Worm (Caenorhabditis elegans) whole organism, L1 larva: Measurements from ENCODE around the gene srbc-71.
"Not testable (repeated sequence)": the region's sequence is repeated elsewhere in the genome, so short reads cannot be mapped to it uniquely, and the experiment has no call there.

Experiments used
- C16A3.4 ChIP-seq: fragments of 150-350 bp; optimal IDR thresholded peaks from 2 replicates; lab custom pipeline; 2014; ENCODE audit warnings: missing biosample characterization, missing genetic modification characterization
- Y116A8C.19 ChIP-seq: sonication (generic microtip); optimal IDR thresholded peaks from 2 replicates; lab custom pipeline; 2016; ENCODE audit warnings: missing compliant biosample characterization, missing genetic modification characterization, borderline replicate concordance
- aha-1 ChIP-seq: fragments of 150-350 bp; optimal IDR thresholded peaks from 2 replicates; lab custom pipeline; 2014; ENCODE audit warnings: missing biosample characterization, missing genetic modification characterization
- alr-1 ChIP-seq: fragments of 200-800 bp; sonication (Bioruptor generic); optimal IDR thresholded peaks from 2 replicates; lab custom pipeline; 2018; ENCODE audit warnings: borderline replicate concordance, mild to moderate bottlenecking, missing genetic modification characterization, missing compliant biosample characterization
- aly-2 ChIP-seq: fragments of 150-350 bp; optimal IDR thresholded peaks from 2 replicates; lab custom pipeline; 2014; ENCODE audit warnings: missing biosample characterization, missing genetic modification characterization
- blmp-1 ChIP-seq: fragments of 150-350 bp; optimal IDR thresholded peaks from 2 replicates; lab custom pipeline; 2014; ENCODE audit warnings: missing biosample characterization, missing genetic modification characterization
- ceh-82 ChIP-seq, 3 experiments: fragments of 150-350 bp in 1 of 3; sonication (generic microtip) in 2 of 3; optimal IDR thresholded peaks; 2 replicates each; lab custom pipeline; 2014 to 2017; ENCODE audit warnings: missing biosample characterization in 3 of 3, missing genetic modification characterization in 3 of 3
- ceh-90 ChIP-seq: sonication (generic microtip); optimal IDR thresholded peaks from 2 replicates; lab custom pipeline; 2016; ENCODE audit warnings: missing genetic modification characterization, missing compliant biosample characterization
- efl-3 ChIP-seq: fragments of 200-800 bp; sonication (Bioruptor generic); optimal IDR thresholded peaks from 2 replicates; lab custom pipeline; 2018; ENCODE audit warnings: mild to moderate bottlenecking, missing genetic modification characterization, missing compliant biosample characterization
- fkh-8 ChIP-seq: sonication (generic microtip); optimal IDR thresholded peaks from 2 replicates; lab custom pipeline; 2016; ENCODE audit warnings: mild to moderate bottlenecking, missing genetic modification characterization, missing compliant biosample characterization
- grh-1 ChIP-seq: fragments of 200-800 bp; sonication (Bioruptor generic); IDR thresholded peaks from 2 replicates; pipeline ENCODE4 v1.3.6; 2022; ENCODE audit warnings: missing genetic modification reagents, missing genetic modification characterization, missing compliant biosample characterization
- hlh-4 ChIP-seq: sonication (generic microtip); optimal IDR thresholded peaks from 2 replicates; lab custom pipeline; 2016; ENCODE audit warnings: mild to moderate bottlenecking, missing genetic modification characterization, missing compliant biosample characterization
- jun-1 ChIP-seq: fragments of 150-350 bp; optimal IDR thresholded peaks from 2 replicates; lab custom pipeline; 2014; ENCODE audit warnings: missing biosample characterization, missing genetic modification reagents, missing genetic modification characterization
- lin-15B ChIP-seq: fragments of 150-350 bp; sonication (generic microtip); optimal IDR thresholded peaks from 3 replicates; lab custom pipeline; 2014; ENCODE audit warnings: missing biosample characterization, missing genetic modification characterization
- lin-39 ChIP-seq: fragments of 150-350 bp; optimal IDR thresholded peaks from 2 replicates; lab custom pipeline; 2014; ENCODE audit warnings: missing biosample characterization, missing genetic modification reagents, missing genetic modification characterization
- lir-3 ChIP-seq: sonication (generic microtip); optimal IDR thresholded peaks from 2 replicates; lab custom pipeline; 2016; ENCODE audit warnings: mild to moderate bottlenecking, missing genetic modification characterization, moderate library complexity, missing compliant biosample characterization; ENCODE audit not compliant: poor library complexity
- nhr-11 ChIP-seq: fragments of 150-350 bp; optimal IDR thresholded peaks from 2 replicates; lab custom pipeline; 2014; ENCODE audit warnings: missing biosample characterization, missing genetic modification characterization
- nhr-12 ChIP-seq: sonication (generic microtip); optimal IDR thresholded peaks from 2 replicates; lab custom pipeline; 2017; ENCODE audit warnings: missing biosample characterization, missing genetic modification characterization
- nhr-19 ChIP-seq: fragments of 200-800 bp; sonication (Bioruptor generic); conservative IDR thresholded peaks from 2 replicates; pipeline ENCODE4 v1.3.6; 2022; ENCODE audit warnings: missing genetic modification characterization, missing compliant biosample characterization
- nhr-20 ChIP-seq: sonication (generic microtip); optimal IDR thresholded peaks from 2 replicates; lab custom pipeline; 2016; ENCODE audit warnings: mild to moderate bottlenecking, missing genetic modification characterization, missing compliant biosample characterization
- nhr-77 ChIP-seq: fragments of 150-350 bp; optimal IDR thresholded peaks from 2 replicates; lab custom pipeline; 2014; ENCODE audit warnings: missing biosample characterization, missing genetic modification characterization
- nhr-84 ChIP-seq: sonication (generic microtip); optimal IDR thresholded peaks from 2 replicates; lab custom pipeline; 2017; ENCODE audit warnings: missing biosample characterization, missing genetic modification characterization
- nhr-85 ChIP-seq: sonication (generic microtip); peaks from one replicate; lab custom pipeline; 2016; ENCODE audit warnings: missing genetic modification characterization, inconsistent platforms, missing compliant biosample characterization
- pqm-1 ChIP-seq: sonication (generic microtip); optimal IDR thresholded peaks from 3 replicates; lab custom pipeline; 2017; ENCODE audit warnings: missing biosample characterization, missing genetic modification characterization
- skn-1 ChIP-seq: fragments of 150-350 bp; optimal IDR thresholded peaks from 2 replicates; lab custom pipeline; 2014; ENCODE audit warnings: missing biosample characterization, missing genetic modification characterization
- snpc-4 ChIP-seq: fragments of 150-350 bp; optimal IDR thresholded peaks from 2 replicates; lab custom pipeline; 2014; ENCODE audit warnings: missing biosample characterization, missing genetic modification characterization
- snu-23 ChIP-seq: sonication (generic microtip); optimal IDR thresholded peaks from 2 replicates; lab custom pipeline; 2016; ENCODE audit warnings: missing genetic modification characterization, missing compliant biosample characterization
- sox-4 ChIP-seq: sonication (generic microtip); optimal IDR thresholded peaks from 2 replicates; lab custom pipeline; 2016; ENCODE audit warnings: missing genetic modification characterization, missing compliant biosample characterization
- sup-37 ChIP-seq: fragments of 200-800 bp; sonication (Bioruptor generic); optimal IDR thresholded peaks from 2 replicates; lab custom pipeline; 2018; ENCODE audit warnings: mild to moderate bottlenecking, missing genetic modification characterization, missing compliant biosample characterization
- swsn-7 ChIP-seq: sonication (generic microtip); optimal IDR thresholded peaks from 2 replicates; lab custom pipeline; 2016; ENCODE audit warnings: missing genetic modification characterization, missing compliant biosample characterization
- tlp-1 ChIP-seq: fragments of 150-350 bp; optimal IDR thresholded peaks from 2 replicates; lab custom pipeline; 2014; ENCODE audit warnings: missing biosample characterization, missing genetic modification characterization
- zag-1 ChIP-seq: fragments of 150-350 bp; optimal IDR thresholded peaks from 2 replicates; lab custom pipeline; 2014; ENCODE audit warnings: missing biosample characterization, missing genetic modification characterization
- zip-4 ChIP-seq: fragments of 200-800 bp; sonication (Bioruptor generic); optimal IDR thresholded peaks from 2 replicates; lab custom pipeline; 2018; ENCODE audit warnings: mild to moderate bottlenecking, missing genetic modification characterization, moderate library complexity, missing compliant biosample characterization

Gene srbc-71

ce11 chrIV:4209084-4209483, 16.7 kb downstream of the srbc-71 start:
- TF ChIP-seq skn-1 (tag; lab: Kevin White, UChicago) (peak; percentile 16), zag-1 (tag; lab: Kevin White, UChicago) (no peak)

ce11 chrIV:4207088-4207487, 18.7 kb downstream of the srbc-71 start, which contains the start of gene osgn-1:
Gene osgn-1 (plus strand): TSS chrIV:4207388.
- TF ChIP-seq lin-39 (no peak), C16A3.4 (tag; lab: Kevin White, UChicago) (no peak), alr-1 (tag; lab: Kevin White, UChicago) (no peak), nhr-84 (tag; lab: Kevin White, UChicago) (no peak), snpc-4 (tag; lab: Kevin White, UChicago) (no peak), swsn-7 (no peak), tlp-1 (tag; lab: Kevin White, UChicago) (no peak), aha-1 (tag; lab: Kevin White, UChicago) (no peak), ceh-90 (tag; lab: Kevin White, UChicago) (no peak), nhr-11 (tag; lab: Kevin White, UChicago) (no peak), blmp-1 (tag; lab: Kevin White, UChicago) (no peak), sup-37 (GFP tag; lab: Kevin White, UChicago) (no peak), efl-3 (no peak), snu-23 (GFP tag; lab: Kevin White, UChicago) (no peak), aly-2 (tag; lab: Kevin White, UChicago) (no peak), nhr-85 (no peak), sox-4 (tag; lab: Kevin White, UChicago) (no peak), lin-15B (tag; lab: Kevin White, UChicago) (no peak), nhr-12 (tag; lab: Kevin White, UChicago) (no peak), jun-1 (tag; lab: Kevin White, UChicago) (no peak)

ce11 chrIV:4204275-4204674, 21.5 kb downstream of the srbc-71 start, which contains the start of gene pax-2:
Gene pax-2 (minus strand): TSS chrIV:4204375.
- TF ChIP-seq Y116A8C.19 (tag; lab: Kevin White, UChicago), result no peak
- no peak for TF ChIP-seq grh-1 (GFP tag; lab: Robert Waterston, UW)
- TF ChIP-seq fkh-8 (tag; lab: Kevin White, UChicago), result peak; percentile 21
- TF ChIP-seq hlh-4 (tag; lab: Kevin White, UChicago), result no peak
- TF ChIP-seq pqm-1, result no peak
- no peak for TF ChIP-seq lir-3 (tag; lab: Kevin White, UChicago)
- TF ChIP-seq, all 84 proteins: peak for 1

ce11 chrIV:4197167-4197566, 28.6 kb downstream of the srbc-71 start, which contains the start of gene cyp-25A6:
Gene cyp-25A6 (plus strand): TSS chrIV:4197467.
- TF ChIP-seq lin-15B (tag; lab: Kevin White, UChicago); nhr-77 (tag; lab: Kevin White, UChicago); zip-4 (GFP tag; lab: Kevin White, UChicago): not testable (repeated sequence)
- TF ChIP-seq, all 84 proteins: peak for 0; not testable (repeated sequence) for 84

ce11 chrIV:4196729-4197128, 29.0 kb downstream of the srbc-71 start, which contains the start of gene K06B9.6:
Gene K06B9.6 (minus strand): TSS chrIV:4196829.
- not testable (repeated sequence) for TF ChIP-seq nhr-19 (GFP tag; lab: Robert Waterston, UW); skn-1 (tag; lab: Kevin White, UChicago); ceh-82 (tag; optimal IDR thresholded peaks at IDR 0.05; lab: Kevin White, UChicago)

ce11 chrIV:4186099-4186498, 39.7 kb downstream of the srbc-71 start, which contains the start of gene K08D10.11:
Gene K08D10.11 (minus strand): TSS chrIV:4186199.
- TF ChIP-seq nhr-20, lir-3, nhr-84 (tag; lab: Kevin White, UChicago): not testable (repeated sequence)
